Worm (Caenorhabditis elegans) whole organism, L1 larva: ENCODE measurements around the gene jud-4.
A peak's percentile ranks its signal among the peaks of the same experiment; 100 is the strongest.

Experiments
- C16A3.4 ChIP-seq: fragments of 150-350 bp; optimal IDR thresholded peaks from 2 replicates; lab custom pipeline; 2014; ENCODE audit warnings: missing biosample characterization, missing genetic modification characterization
- C34B4.2 ChIP-seq: sonication (generic microtip); optimal IDR thresholded peaks from 2 replicates; lab custom pipeline; 2017; ENCODE audit warnings: mild to moderate bottlenecking, missing genetic modification characterization, missing compliant biosample characterization
- Y116A8C.19 ChIP-seq: sonication (generic microtip); optimal IDR thresholded peaks from 2 replicates; lab custom pipeline; 2016; ENCODE audit warnings: missing compliant biosample characterization, missing genetic modification characterization, borderline replicate concordance
- aha-1 ChIP-seq: fragments of 150-350 bp; optimal IDR thresholded peaks from 2 replicates; lab custom pipeline; 2014; ENCODE audit warnings: missing biosample characterization, missing genetic modification characterization
- aly-2 ChIP-seq: fragments of 150-350 bp; optimal IDR thresholded peaks from 2 replicates; lab custom pipeline; 2014; ENCODE audit warnings: missing biosample characterization, missing genetic modification characterization
- ama-1 ChIP-seq: fragments of 150-350 bp; optimal IDR thresholded peaks from 2 replicates; lab custom pipeline; 2014
- blmp-1 ChIP-seq: fragments of 150-350 bp; optimal IDR thresholded peaks from 2 replicates; lab custom pipeline; 2014; ENCODE audit warnings: missing biosample characterization, missing genetic modification characterization
- ceh-63 ChIP-seq: fragments of 200-800 bp; sonication (Bioruptor generic); optimal IDR thresholded peaks from 2 replicates; lab custom pipeline; 2018; ENCODE audit warnings: mild to moderate bottlenecking, missing genetic modification characterization, missing compliant biosample characterization
- ceh-8 ChIP-seq: fragments of 200-800 bp; sonication (Bioruptor generic); optimal IDR thresholded peaks from 2 replicates; lab custom pipeline; 2018; ENCODE audit warnings: mild to moderate bottlenecking, missing genetic modification characterization, moderate library complexity, missing compliant biosample characterization
- ceh-90 ChIP-seq: sonication (generic microtip); optimal IDR thresholded peaks from 2 replicates; lab custom pipeline; 2016; ENCODE audit warnings: missing genetic modification characterization, missing compliant biosample characterization
- ces-1 ChIP-seq: fragments of 150-350 bp; optimal IDR thresholded peaks from 2 replicates; lab custom pipeline; 2014; ENCODE audit warnings: missing biosample characterization, missing genetic modification reagents, missing genetic modification characterization
- dsc-1 ChIP-seq: sonication (generic microtip); optimal IDR thresholded peaks from 2 replicates; lab custom pipeline; 2016; ENCODE audit warnings: mild to moderate bottlenecking, missing genetic modification characterization, missing compliant biosample characterization
- efl-1 ChIP-seq, 4 experiments: fragments of 150-350 bp; optimal IDR thresholded peaks in 3 of 4; peaks in 1 of 4; 1 replicate in 1 of 4; 2 replicates in 3 of 4; lab custom pipeline; 2014; ENCODE audit warnings: missing biosample characterization in 2 of 4, missing genetic modification characterization in 2 of 4, missing genetic modification reagents in 2 of 4
- egl-13 ChIP-seq: sonication (generic microtip); optimal IDR thresholded peaks from 2 replicates; lab custom pipeline; 2016; ENCODE audit warnings: missing genotype, missing genetic modification reagents, missing genetic modification characterization, missing compliant biosample characterization
- egl-27 ChIP-seq, 2 experiments: fragments of 150-350 bp in 1 of 2; sonication (generic microtip); optimal IDR thresholded peaks; 3 replicates each; lab custom pipeline; 2017 to 2018; ENCODE audit warnings: missing biosample characterization in 2 of 2, missing genetic modification characterization in 2 of 2, missing genetic modification reagents in 2 of 2
- elt-3 ChIP-seq, 6 experiments: fragments of 150-350 bp in 1 of 6; sonication (generic microtip); optimal IDR thresholded peaks; 2 replicates each; lab custom pipeline; 2017 to 2018; ENCODE audit warnings: missing biosample characterization in 6 of 6, missing genetic modification characterization in 6 of 6, inconsistent platforms in 1 of 6
- ets-5 ChIP-seq: fragments of 200-800 bp; sonication (Bioruptor generic); IDR thresholded peaks from 2 replicates; pipeline ENCODE4 v1.3.6; 2022; ENCODE audit warnings: missing genetic modification characterization, missing compliant biosample characterization
- grh-1 ChIP-seq: fragments of 200-800 bp; sonication (Bioruptor generic); IDR thresholded peaks from 2 replicates; pipeline ENCODE4 v1.3.6; 2022; ENCODE audit warnings: missing genetic modification reagents, missing genetic modification characterization, missing compliant biosample characterization
- hlh-17 ChIP-seq: fragments of 200-800 bp; sonication (Bioruptor generic); optimal IDR thresholded peaks from 2 replicates; lab custom pipeline; 2018; ENCODE audit warnings: missing genetic modification characterization, mild to moderate bottlenecking, missing compliant biosample characterization, moderate library complexity, borderline replicate concordance
- hpl-2 ChIP-seq: fragments of 150-350 bp; optimal IDR thresholded peaks from 2 replicates; lab custom pipeline; 2014; ENCODE audit warnings: missing biosample characterization, missing genetic modification reagents, missing genetic modification characterization
- irx-1 ChIP-seq: sonication (generic microtip); optimal IDR thresholded peaks from 2 replicates; lab custom pipeline; 2016; ENCODE audit warnings: missing genetic modification characterization, missing compliant biosample characterization
- isw-1 ChIP-seq: fragments of 200-800 bp; sonication (Bioruptor generic); IDR thresholded peaks from 2 replicates; pipeline ENCODE4 v1.3.6; 2022; ENCODE audit warnings: missing genetic modification characterization, missing compliant biosample characterization
- jun-1 ChIP-seq: fragments of 150-350 bp; optimal IDR thresholded peaks from 2 replicates; lab custom pipeline; 2014; ENCODE audit warnings: missing biosample characterization, missing genetic modification reagents, missing genetic modification characterization
- lin-13 ChIP-seq: fragments of 150-350 bp; optimal IDR thresholded peaks from 2 replicates; lab custom pipeline; 2014; ENCODE audit warnings: missing biosample characterization, missing genetic modification reagents, missing genetic modification characterization
- lin-14 ChIP-seq: fragments of 200-800 bp; sonication (Bioruptor generic); optimal IDR thresholded peaks from 2 replicates; lab custom pipeline; 2018; ENCODE audit warnings: mild to moderate bottlenecking, missing genetic modification characterization, moderate library complexity, missing compliant biosample characterization
- lin-15B ChIP-seq: fragments of 150-350 bp; sonication (generic microtip); optimal IDR thresholded peaks from 3 replicates; lab custom pipeline; 2014; ENCODE audit warnings: missing biosample characterization, missing genetic modification characterization
- lin-35 ChIP-seq, 2 experiments: fragments of 150-350 bp; optimal IDR thresholded peaks; 2 replicates each; lab custom pipeline; 2014; ENCODE audit warnings: missing biosample characterization in 2 of 2, missing genetic modification characterization in 2 of 2, missing genetic modification reagents in 2 of 2
- lin-39 ChIP-seq: fragments of 150-350 bp; optimal IDR thresholded peaks from 2 replicates; lab custom pipeline; 2014; ENCODE audit warnings: missing biosample characterization, missing genetic modification reagents, missing genetic modification characterization
- lir-3 ChIP-seq: sonication (generic microtip); optimal IDR thresholded peaks from 2 replicates; lab custom pipeline; 2016; ENCODE audit warnings: mild to moderate bottlenecking, missing genetic modification characterization, moderate library complexity, missing compliant biosample characterization; ENCODE audit not compliant: poor library complexity
- lsy-2 ChIP-seq, 2 experiments: fragments of 150-350 bp; optimal IDR thresholded peaks; 2 replicates each; lab custom pipeline; 2014; ENCODE audit warnings: missing biosample characterization in 2 of 2, missing genetic modification characterization in 2 of 2
- mab-9 ChIP-seq: fragments of 200-800 bp; sonication (Bioruptor generic); IDR thresholded peaks from 2 replicates; pipeline ENCODE4 v1.3.6; 2022; ENCODE audit warnings: missing genetic modification reagents, missing genetic modification characterization, missing compliant biosample characterization
- mdl-1 ChIP-seq, 2 experiments: fragments of 150-350 bp; optimal IDR thresholded peaks; 2 replicates each; lab custom pipeline; 2014 to 2017; ENCODE audit warnings: missing biosample characterization in 2 of 2, missing genetic modification characterization in 2 of 2, inconsistent platforms in 1 of 2
- mef-2 ChIP-seq: fragments of 150-350 bp; optimal IDR thresholded peaks from 2 replicates; lab custom pipeline; 2014; ENCODE audit warnings: missing biosample characterization, missing genetic modification characterization
- mep-1 ChIP-seq: fragments of 150-350 bp; optimal IDR thresholded peaks from 2 replicates; lab custom pipeline; 2014; ENCODE audit warnings: missing biosample characterization, missing genetic modification characterization
- nhr-11 ChIP-seq: fragments of 150-350 bp; optimal IDR thresholded peaks from 2 replicates; lab custom pipeline; 2014; ENCODE audit warnings: missing biosample characterization, missing genetic modification characterization
- nhr-19 ChIP-seq: fragments of 200-800 bp; sonication (Bioruptor generic); conservative IDR thresholded peaks from 2 replicates; pipeline ENCODE4 v1.3.6; 2022; ENCODE audit warnings: missing genetic modification characterization, missing compliant biosample characterization
- nhr-28 ChIP-seq: fragments of 150-350 bp; optimal IDR thresholded peaks from 2 replicates; lab custom pipeline; 2014; ENCODE audit warnings: missing biosample characterization, missing genetic modification characterization
- nhr-76 ChIP-seq: sonication (generic microtip); optimal IDR thresholded peaks from 2 replicates; lab custom pipeline; 2017; ENCODE audit warnings: missing biosample characterization, missing genetic modification characterization
- nhr-84 ChIP-seq: sonication (generic microtip); optimal IDR thresholded peaks from 2 replicates; lab custom pipeline; 2017; ENCODE audit warnings: missing biosample characterization, missing genetic modification characterization
- nhr-85 ChIP-seq: sonication (generic microtip); peaks from one replicate; lab custom pipeline; 2016; ENCODE audit warnings: missing genetic modification characterization, inconsistent platforms, missing compliant biosample characterization
- nhr-90 ChIP-seq: sonication (generic microtip); optimal IDR thresholded peaks from 2 replicates; lab custom pipeline; 2016; ENCODE audit warnings: mild to moderate bottlenecking, missing genetic modification characterization, missing compliant biosample characterization; ENCODE audit not compliant: poor library complexity
- pax-3 ChIP-seq: fragments of 200-800 bp; sonication (Bioruptor generic); optimal IDR thresholded peaks from 2 replicates; lab custom pipeline; 2018; ENCODE audit warnings: mild to moderate bottlenecking, missing genetic modification characterization, moderate library complexity, missing compliant biosample characterization
- pqm-1 ChIP-seq: sonication (generic microtip); optimal IDR thresholded peaks from 3 replicates; lab custom pipeline; 2017; ENCODE audit warnings: missing biosample characterization, missing genetic modification characterization
- rnt-1 ChIP-seq: sonication (generic microtip); optimal IDR thresholded peaks from 2 replicates; lab custom pipeline; 2016; ENCODE audit warnings: mild to moderate bottlenecking, missing genetic modification characterization, moderate library complexity, missing compliant biosample characterization
- snpc-4 ChIP-seq: fragments of 150-350 bp; optimal IDR thresholded peaks from 2 replicates; lab custom pipeline; 2014; ENCODE audit warnings: missing biosample characterization, missing genetic modification characterization
- snu-23 ChIP-seq: sonication (generic microtip); optimal IDR thresholded peaks from 2 replicates; lab custom pipeline; 2016; ENCODE audit warnings: missing genetic modification characterization, missing compliant biosample characterization
- swsn-7 ChIP-seq: sonication (generic microtip); optimal IDR thresholded peaks from 2 replicates; lab custom pipeline; 2016; ENCODE audit warnings: missing genetic modification characterization, missing compliant biosample characterization
- unc-30 ChIP-seq: sonication (generic microtip); optimal IDR thresholded peaks from 2 replicates; lab custom pipeline; 2017; ENCODE audit warnings: missing biosample characterization, missing genetic modification characterization
- unc-62 ChIP-seq: fragments of 150-350 bp; optimal IDR thresholded peaks from 2 replicates; lab custom pipeline; 2014; ENCODE audit warnings: missing biosample characterization, missing genetic modification reagents, missing genetic modification characterization
- unc-86 ChIP-seq: sonication (generic microtip); optimal IDR thresholded peaks from 2 replicates; lab custom pipeline; 2016; ENCODE audit warnings: missing genetic modification characterization, missing compliant biosample characterization
- vab-15 ChIP-seq: sonication (generic microtip); optimal IDR thresholded peaks from 2 replicates; lab custom pipeline; 2017; ENCODE audit warnings: missing genotype, mild to moderate bottlenecking, missing genetic modification characterization, missing compliant biosample characterization
- zag-1 ChIP-seq: fragments of 150-350 bp; optimal IDR thresholded peaks from 2 replicates; lab custom pipeline; 2014; ENCODE audit warnings: missing biosample characterization, missing genetic modification characterization
- zip-4 ChIP-seq: fragments of 200-800 bp; sonication (Bioruptor generic); optimal IDR thresholded peaks from 2 replicates; lab custom pipeline; 2018; ENCODE audit warnings: mild to moderate bottlenecking, missing genetic modification characterization, moderate library complexity, missing compliant biosample characterization
- ztf-4 ChIP-seq: fragments of 150-350 bp; optimal IDR thresholded peaks from 2 replicates; lab custom pipeline; 2014; ENCODE audit warnings: missing biosample characterization, missing genetic modification characterization

jud-4 gene

ce11 chrX:15279301-15279700 is 4.6 kb upstream of the jud-4 start (continued):
- TF ChIP-seq nhr-19 (GFP tag; lab: Robert Waterston, UW): 0 out of 2 replicates have a peak, but pooled peaks have one; percentile 4
- peak; percentile 37 for TF ChIP-seq zip-4 (GFP tag; lab: Kevin White, UChicago)
- TF ChIP-seq elt-3 (tag; optimal IDR thresholded peaks at IDR 0.05; lab: Kevin White, UChicago): no peak
- no peak for TF ChIP-seq unc-86 (tag; lab: Kevin White, UChicago)
- no peak for TF ChIP-seq nhr-84 (tag; lab: Kevin White, UChicago)
- TF ChIP-seq isw-1 (GFP tag; lab: Robert Waterston, UW): no peak
- TF ChIP-seq nhr-28 (tag; lab: Kevin White, UChicago): no peak
- no peak for TF ChIP-seq C34B4.2
- no peak for TF ChIP-seq mab-9 (GFP tag; lab: Robert Waterston, UW)
- no peak for TF ChIP-seq zag-1 (tag; lab: Kevin White, UChicago)
- no peak for TF ChIP-seq irx-1 (tag; lab: Kevin White, UChicago)
- no peak for TF ChIP-seq lin-15B (tag; lab: Kevin White, UChicago)
- TF ChIP-seq mep-1 (tag; lab: Kevin White, UChicago): no peak
- no peak for TF ChIP-seq grh-1 (GFP tag; lab: Robert Waterston, UW)
- no peak for TF ChIP-seq C16A3.4 (tag; lab: Kevin White, UChicago)
- no peak for TF ChIP-seq egl-13 (tag; lab: Kevin White, UChicago)
- TF ChIP-seq nhr-85 (tag; lab: Kevin White, UChicago): peak; percentile 60
- no peak for TF ChIP-seq ama-1 (lab: Kevin White, UChicago)
- TF ChIP-seq ets-5 (GFP tag; lab: Robert Waterston, UW): no peak
- no peak for TF ChIP-seq lin-13 (GFP tag; lab: Kevin White, UChicago)
- TF ChIP-seq unc-62: no peak
- no peak for TF ChIP-seq unc-30
- no peak for TF ChIP-seq rnt-1
- TF ChIP-seq mef-2 (tag; lab: Kevin White, UChicago): no peak
- TF ChIP-seq aly-2 (tag; lab: Kevin White, UChicago): no peak
- TF ChIP-seq nhr-90 (tag; lab: Kevin White, UChicago): no peak
- TF ChIP-seq swsn-7 (tag; lab: Kevin White, UChicago): no peak
- TF ChIP-seq hlh-17: no peak
- no peak for TF ChIP-seq nhr-11 (tag; lab: Kevin White, UChicago)
- peak; percentile 67 for TF ChIP-seq jun-1 (tag; lab: Kevin White, UChicago)
- no peak for TF ChIP-seq ceh-63 (GFP tag; lab: Kevin White, UChicago)
- TF ChIP-seq snu-23 (GFP tag; lab: Kevin White, UChicago): no peak
- TF ChIP-seq pax-3: no peak
- no peak for TF ChIP-seq hpl-2 (GFP tag; lab: Kevin White, UChicago)
- no peak for TF ChIP-seq mdl-1 (tag; optimal IDR thresholded peaks at IDR 0.05; lab: Kevin White, UChicago)
- no peak for TF ChIP-seq ceh-90 (tag; lab: Kevin White, UChicago)
- TF ChIP-seq egl-27 (tag; optimal IDR thresholded peaks at IDR 0.05; lab: Kevin White, UChicago): peak in 1 of 2 experiments; percentile 20
- no peak for TF ChIP-seq lin-39 (tag; lab: Kevin White, UChicago)
- no peak for TF ChIP-seq dsc-1 (tag; lab: Kevin White, UChicago)
- TF ChIP-seq aha-1 (tag; lab: Kevin White, UChicago): no peak
- TF ChIP-seq efl-1 (optimal IDR thresholded peaks at IDR 0.05; lab: Kevin White, UChicago): peak in 1 of 2 experiments; percentile 33
- TF ChIP-seq efl-1 (GFP tag; optimal IDR thresholded peaks at IDR 0.05 in 1 of 2; lab: Kevin White, UChicago): peak in 1 of 2 experiments; percentile 90

- no peak for TF ChIP-seq lin-14
- no peak for TF ChIP-seq pqm-1 (tag; lab: Kevin White, UChicago)
- no peak for TF ChIP-seq egl-27 (tag; optimal IDR thresholded peaks at IDR 0.05; lab: Kevin White, UChicago)
- TF ChIP-seq mep-1 (tag; lab: Kevin White, UChicago): no peak
- no peak for TF ChIP-seq Y116A8C.19 (tag; lab: Kevin White, UChicago)
- no peak for TF ChIP-seq vab-15 (tag; lab: Kevin White, UChicago)
- TF ChIP-seq ces-1 (GFP tag; lab: Kevin White, UChicago): no peak
- no peak for TF ChIP-seq lir-3
- no peak for TF ChIP-seq unc-86 (tag; lab: Kevin White, UChicago)
- no peak for TF ChIP-seq ztf-4 (tag; lab: Kevin White, UChicago)
- TF ChIP-seq ceh-8 (GFP tag; lab: Kevin White, UChicago): no peak
- no peak for TF ChIP-seq nhr-76 (tag; lab: Kevin White, UChicago)
- no peak for TF ChIP-seq snpc-4 (tag; lab: Kevin White, UChicago)
- TF ChIP-seq blmp-1 (tag; lab: Kevin White, UChicago): no peak
- no peak for TF ChIP-seq lsy-2 (tag; optimal IDR thresholded peaks at IDR 0.05; lab: Kevin White, UChicago)
- TF ChIP-seq lin-35 (GFP tag; optimal IDR thresholded peaks at IDR 0.05; lab: Kevin White, UChicago): no peak
Observed at ce11 chrX:15280318-15280717, 3.6 kb upstream of the jud-4 start.
